Worm (Caenorhabditis elegans) whole organism, L3 larva: ENCODE results near the gene nhr-260.

Source experiments
- fkh-10 ChIP-seq: sonication (generic microtip); optimal IDR thresholded peaks from 2 replicates; lab custom pipeline; 2017; ENCODE audit warnings: missing biosample characterization, missing genetic modification reagents, missing genetic modification characterization
- nhr-25 ChIP-seq: sonication (generic microtip); optimal IDR thresholded peaks from 2 replicates; lab custom pipeline; 2017; ENCODE audit warnings: missing biosample characterization, missing genetic modification characterization
- snpc-4 ChIP-seq: fragments of 150-350 bp; optimal IDR thresholded peaks from 2 replicates; lab custom pipeline; 2014; ENCODE audit warnings: missing biosample characterization, missing genetic modification characterization

DNA sequence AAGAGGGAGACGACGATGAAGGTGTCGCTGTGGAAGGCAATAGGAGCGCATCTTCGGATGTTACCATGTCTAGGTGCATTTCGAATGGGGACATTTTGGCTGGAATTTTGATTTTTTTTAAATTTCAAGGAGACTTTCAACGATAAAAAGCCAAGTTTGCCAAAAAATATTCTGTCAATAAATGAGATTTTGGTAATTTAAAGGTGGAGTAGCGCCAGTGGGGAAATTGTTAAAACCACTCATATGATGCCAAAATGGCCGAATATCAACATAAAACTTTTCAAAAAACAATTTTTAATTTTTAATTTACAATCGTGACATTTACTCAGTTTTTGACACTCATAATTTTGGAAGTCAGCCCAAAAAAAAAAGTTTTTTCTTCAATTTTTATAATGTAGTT is at the start of gene nhr-260:
- TF ChIP-seq fkh-10 (no peak), nhr-25 (tag; lab: Kevin White, UChicago) (no peak), snpc-4 (tag; lab: Kevin White, UChicago) (no peak)
